Worm (Caenorhabditis elegans) whole organism, L1 larva: ENCODE data around the gene F59E12.17.

Experiments used
- C34B4.2 ChIP-seq: sonication (generic microtip); optimal IDR thresholded peaks from 2 replicates; lab custom pipeline; 2017; ENCODE audit warnings: mild to moderate bottlenecking, missing genetic modification characterization, missing compliant biosample characterization
- F16B12.6 ChIP-seq: fragments of 150-350 bp; optimal IDR thresholded peaks from 2 replicates; lab custom pipeline; 2014; ENCODE audit warnings: missing biosample characterization, missing genetic modification characterization
- Y116A8C.19 ChIP-seq: sonication (generic microtip); optimal IDR thresholded peaks from 2 replicates; lab custom pipeline; 2016; ENCODE audit warnings: missing compliant biosample characterization, missing genetic modification characterization, borderline replicate concordance
- aha-1 ChIP-seq: fragments of 150-350 bp; optimal IDR thresholded peaks from 2 replicates; lab custom pipeline; 2014; ENCODE audit warnings: missing biosample characterization, missing genetic modification characterization
- alr-1 ChIP-seq: fragments of 200-800 bp; sonication (Bioruptor generic); optimal IDR thresholded peaks from 2 replicates; lab custom pipeline; 2018; ENCODE audit warnings: borderline replicate concordance, mild to moderate bottlenecking, missing genetic modification characterization, missing compliant biosample characterization
- blmp-1 ChIP-seq: fragments of 150-350 bp; optimal IDR thresholded peaks from 2 replicates; lab custom pipeline; 2014; ENCODE audit warnings: missing biosample characterization, missing genetic modification characterization
- ceh-63 ChIP-seq: fragments of 200-800 bp; sonication (Bioruptor generic); optimal IDR thresholded peaks from 2 replicates; lab custom pipeline; 2018; ENCODE audit warnings: mild to moderate bottlenecking, missing genetic modification characterization, missing compliant biosample characterization
- ceh-88 ChIP-seq: fragments of 200-800 bp; sonication (Bioruptor generic); IDR thresholded peaks from 2 replicates; pipeline ENCODE4 v1.3.6; 2022; ENCODE audit warnings: missing genetic modification characterization, missing compliant biosample characterization
- ces-1 ChIP-seq: fragments of 150-350 bp; optimal IDR thresholded peaks from 2 replicates; lab custom pipeline; 2014; ENCODE audit warnings: missing biosample characterization, missing genetic modification reagents, missing genetic modification characterization
- dpl-1 ChIP-seq, 3 experiments: fragments of 150-350 bp in 2 of 3; sonication (generic microtip) in 1 of 3; optimal IDR thresholded peaks; 2 replicates each; lab custom pipeline; 2014 to 2017; ENCODE audit warnings: missing biosample characterization in 3 of 3, missing genetic modification characterization in 3 of 3, missing genetic modification reagents in 3 of 3
- efl-1 ChIP-seq, 4 experiments: fragments of 150-350 bp; optimal IDR thresholded peaks in 3 of 4; peaks in 1 of 4; 1 replicate in 1 of 4; 2 replicates in 3 of 4; lab custom pipeline; 2014; ENCODE audit warnings: missing biosample characterization in 2 of 4, missing genetic modification characterization in 2 of 4, missing genetic modification reagents in 2 of 4
- elt-3 ChIP-seq, 6 experiments: fragments of 150-350 bp in 1 of 6; sonication (generic microtip); optimal IDR thresholded peaks; 2 replicates each; lab custom pipeline; 2017 to 2018; ENCODE audit warnings: missing biosample characterization in 6 of 6, missing genetic modification characterization in 6 of 6, inconsistent platforms in 1 of 6
- fkh-10 ChIP-seq: sonication (generic microtip); optimal IDR thresholded peaks from 2 replicates; lab custom pipeline; 2017; ENCODE audit warnings: missing biosample characterization, missing genetic modification reagents, missing genetic modification characterization
- fkh-8 ChIP-seq: sonication (generic microtip); optimal IDR thresholded peaks from 2 replicates; lab custom pipeline; 2016; ENCODE audit warnings: mild to moderate bottlenecking, missing genetic modification characterization, missing compliant biosample characterization
- fos-1 ChIP-seq: fragments of 150-350 bp; optimal IDR thresholded peaks from 2 replicates; lab custom pipeline; 2014; ENCODE audit warnings: missing biosample characterization, missing genetic modification characterization
- grh-1 ChIP-seq: fragments of 200-800 bp; sonication (Bioruptor generic); IDR thresholded peaks from 2 replicates; pipeline ENCODE4 v1.3.6; 2022; ENCODE audit warnings: missing genetic modification reagents, missing genetic modification characterization, missing compliant biosample characterization
- hlh-17 ChIP-seq: fragments of 200-800 bp; sonication (Bioruptor generic); optimal IDR thresholded peaks from 2 replicates; lab custom pipeline; 2018; ENCODE audit warnings: missing genetic modification characterization, mild to moderate bottlenecking, missing compliant biosample characterization, moderate library complexity, borderline replicate concordance
- hlh-4 ChIP-seq: sonication (generic microtip); optimal IDR thresholded peaks from 2 replicates; lab custom pipeline; 2016; ENCODE audit warnings: mild to moderate bottlenecking, missing genetic modification characterization, missing compliant biosample characterization
- isw-1 ChIP-seq: fragments of 200-800 bp; sonication (Bioruptor generic); IDR thresholded peaks from 2 replicates; pipeline ENCODE4 v1.3.6; 2022; ENCODE audit warnings: missing genetic modification characterization, missing compliant biosample characterization
- lin-13 ChIP-seq: fragments of 150-350 bp; optimal IDR thresholded peaks from 2 replicates; lab custom pipeline; 2014; ENCODE audit warnings: missing biosample characterization, missing genetic modification reagents, missing genetic modification characterization
- lin-14 ChIP-seq: fragments of 200-800 bp; sonication (Bioruptor generic); optimal IDR thresholded peaks from 2 replicates; lab custom pipeline; 2018; ENCODE audit warnings: mild to moderate bottlenecking, missing genetic modification characterization, moderate library complexity, missing compliant biosample characterization
- lin-15B ChIP-seq: fragments of 150-350 bp; sonication (generic microtip); optimal IDR thresholded peaks from 3 replicates; lab custom pipeline; 2014; ENCODE audit warnings: missing biosample characterization, missing genetic modification characterization
- lin-39 ChIP-seq: fragments of 150-350 bp; optimal IDR thresholded peaks from 2 replicates; lab custom pipeline; 2014; ENCODE audit warnings: missing biosample characterization, missing genetic modification reagents, missing genetic modification characterization
- mdl-1 ChIP-seq, 2 experiments: fragments of 150-350 bp; optimal IDR thresholded peaks; 2 replicates each; lab custom pipeline; 2014 to 2017; ENCODE audit warnings: missing biosample characterization in 2 of 2, missing genetic modification characterization in 2 of 2, inconsistent platforms in 1 of 2
- nhr-11 ChIP-seq: fragments of 150-350 bp; optimal IDR thresholded peaks from 2 replicates; lab custom pipeline; 2014; ENCODE audit warnings: missing biosample characterization, missing genetic modification characterization
- nhr-19 ChIP-seq: fragments of 200-800 bp; sonication (Bioruptor generic); conservative IDR thresholded peaks from 2 replicates; pipeline ENCODE4 v1.3.6; 2022; ENCODE audit warnings: missing genetic modification characterization, missing compliant biosample characterization
- nhr-20 ChIP-seq: sonication (generic microtip); optimal IDR thresholded peaks from 2 replicates; lab custom pipeline; 2016; ENCODE audit warnings: mild to moderate bottlenecking, missing genetic modification characterization, missing compliant biosample characterization
- nhr-28 ChIP-seq: fragments of 150-350 bp; optimal IDR thresholded peaks from 2 replicates; lab custom pipeline; 2014; ENCODE audit warnings: missing biosample characterization, missing genetic modification characterization
- nhr-47 ChIP-seq: sonication (generic microtip); optimal IDR thresholded peaks from 2 replicates; lab custom pipeline; 2016; ENCODE audit warnings: mild to moderate bottlenecking, missing genetic modification characterization, moderate library complexity, missing compliant biosample characterization
- nhr-71 ChIP-seq: sonication (generic microtip); optimal IDR thresholded peaks from 2 replicates; lab custom pipeline; 2016; ENCODE audit warnings: mild to moderate bottlenecking, missing genetic modification characterization, moderate library complexity, missing compliant biosample characterization
- nhr-76 ChIP-seq: sonication (generic microtip); optimal IDR thresholded peaks from 2 replicates; lab custom pipeline; 2017; ENCODE audit warnings: missing biosample characterization, missing genetic modification characterization
- nhr-85 ChIP-seq: sonication (generic microtip); peaks from one replicate; lab custom pipeline; 2016; ENCODE audit warnings: missing genetic modification characterization, inconsistent platforms, missing compliant biosample characterization
- nhr-90 ChIP-seq: sonication (generic microtip); optimal IDR thresholded peaks from 2 replicates; lab custom pipeline; 2016; ENCODE audit warnings: mild to moderate bottlenecking, missing genetic modification characterization, missing compliant biosample characterization; ENCODE audit not compliant: poor library complexity
- pag-3 ChIP-seq: sonication (generic microtip); optimal IDR thresholded peaks from 2 replicates; lab custom pipeline; 2017; ENCODE audit warnings: missing genetic modification characterization, mild to moderate bottlenecking, missing compliant biosample characterization, antibody characterized with exemption, borderline replicate concordance; ENCODE audit not compliant: insufficient read depth
- pqm-1 ChIP-seq: sonication (generic microtip); optimal IDR thresholded peaks from 3 replicates; lab custom pipeline; 2017; ENCODE audit warnings: missing biosample characterization, missing genetic modification characterization
- rnt-1 ChIP-seq: sonication (generic microtip); optimal IDR thresholded peaks from 2 replicates; lab custom pipeline; 2016; ENCODE audit warnings: mild to moderate bottlenecking, missing genetic modification characterization, moderate library complexity, missing compliant biosample characterization
- skn-1 ChIP-seq: fragments of 150-350 bp; optimal IDR thresholded peaks from 2 replicates; lab custom pipeline; 2014; ENCODE audit warnings: missing biosample characterization, missing genetic modification characterization
- snpc-4 ChIP-seq: fragments of 150-350 bp; optimal IDR thresholded peaks from 2 replicates; lab custom pipeline; 2014; ENCODE audit warnings: missing biosample characterization, missing genetic modification characterization
- snu-23 ChIP-seq: sonication (generic microtip); optimal IDR thresholded peaks from 2 replicates; lab custom pipeline; 2016; ENCODE audit warnings: missing genetic modification characterization, missing compliant biosample characterization
- sox-4 ChIP-seq: sonication (generic microtip); optimal IDR thresholded peaks from 2 replicates; lab custom pipeline; 2016; ENCODE audit warnings: missing genetic modification characterization, missing compliant biosample characterization
- sup-37 ChIP-seq: fragments of 200-800 bp; sonication (Bioruptor generic); optimal IDR thresholded peaks from 2 replicates; lab custom pipeline; 2018; ENCODE audit warnings: mild to moderate bottlenecking, missing genetic modification characterization, missing compliant biosample characterization
- swsn-7 ChIP-seq: sonication (generic microtip); optimal IDR thresholded peaks from 2 replicates; lab custom pipeline; 2016; ENCODE audit warnings: missing genetic modification characterization, missing compliant biosample characterization
- tbx-2 ChIP-seq: sonication (generic microtip); optimal IDR thresholded peaks from 2 replicates; lab custom pipeline; 2016; ENCODE audit warnings: missing genetic modification characterization, missing compliant biosample characterization
- tlp-1 ChIP-seq: fragments of 150-350 bp; optimal IDR thresholded peaks from 2 replicates; lab custom pipeline; 2014; ENCODE audit warnings: missing biosample characterization, missing genetic modification characterization
- unc-130 ChIP-seq: fragments of 150-350 bp; optimal IDR thresholded peaks from 2 replicates; lab custom pipeline; 2017; ENCODE audit warnings: missing biosample characterization, missing genetic modification characterization, inconsistent platforms
- unc-86 ChIP-seq: sonication (generic microtip); optimal IDR thresholded peaks from 2 replicates; lab custom pipeline; 2016; ENCODE audit warnings: missing genetic modification characterization, missing compliant biosample characterization
- unc-98 ChIP-seq: fragments of 200-800 bp; sonication (Bioruptor generic); IDR thresholded peaks from 2 replicates; pipeline ENCODE4 v1.3.6; 2022; ENCODE audit warnings: missing genetic modification characterization, missing compliant biosample characterization
- vab-15 ChIP-seq: sonication (generic microtip); optimal IDR thresholded peaks from 2 replicates; lab custom pipeline; 2017; ENCODE audit warnings: missing genotype, mild to moderate bottlenecking, missing genetic modification characterization, missing compliant biosample characterization
- xbp-1 ChIP-seq: sonication (generic microtip); optimal IDR thresholded peaks from 2 replicates; lab custom pipeline; 2016; ENCODE audit warnings: missing genetic modification characterization, missing compliant biosample characterization

F59E12.17 gene

ce11 chrII:5660736-5661734 is 11.8 kb upstream of the F59E12.17 start, which contains the start of the genes ift-43 and mdt-26:
TSS of gene ift-43 (minus strand) at chrII:5660786.
TSS of gene mdt-26 (plus strand) at chrII:5661181.
- peak; percentile 93 for TF ChIP-seq nhr-71 (tag; lab: Kevin White, UChicago)
- TF ChIP-seq unc-130 (tag; lab: Kevin White, UChicago) = no peak
- TF ChIP-seq efl-1 (optimal IDR thresholded peaks at IDR 0.05; lab: Kevin White, UChicago) = peak; percentile 68 to 74
- peak; percentile 64 to 96 for TF ChIP-seq efl-1 (GFP tag; optimal IDR thresholded peaks at IDR 0.05 in 1 of 2; lab: Kevin White, UChicago)
- no peak for TF ChIP-seq nhr-28 (tag; lab: Kevin White, UChicago)
- peak; percentile 76 for TF ChIP-seq lin-14
- no peak for TF ChIP-seq Y116A8C.19 (tag; lab: Kevin White, UChicago)
- peak; percentile 76 for TF ChIP-seq fkh-10 (GFP tag; lab: Kevin White, UChicago)
- TF ChIP-seq nhr-19 (GFP tag; lab: Robert Waterston, UW) = peak; percentile 81
- TF ChIP-seq tbx-2 = peak; percentile 92
- peak; percentile 78 for TF ChIP-seq rnt-1 (tag; lab: Kevin White, UChicago)
- no peak for TF ChIP-seq alr-1 (tag; lab: Kevin White, UChicago)
- TF ChIP-seq ceh-63 (GFP tag; lab: Kevin White, UChicago) = peak; percentile 15
- TF ChIP-seq snu-23 (GFP tag; lab: Kevin White, UChicago) = peak; percentile 93
- TF ChIP-seq hlh-17 (GFP tag; lab: Kevin White, UChicago) = peak; percentile 54
- peak in 1 of 2 experiments; percentile 78 for TF ChIP-seq mdl-1 (tag; optimal IDR thresholded peaks at IDR 0.05; lab: Kevin White, UChicago)
- peak; percentile 58 for TF ChIP-seq snpc-4 (tag; lab: Kevin White, UChicago)
- TF ChIP-seq pag-3 = peak; percentile 1
- TF ChIP-seq aha-1 (tag; lab: Kevin White, UChicago) = peak; percentile 2
- TF ChIP-seq sox-4 (tag; lab: Kevin White, UChicago) = peak; percentile 77
- peak; percentile 93 for TF ChIP-seq swsn-7 (tag; lab: Kevin White, UChicago)
- TF ChIP-seq unc-98 = no peak
- TF ChIP-seq isw-1 (GFP tag; lab: Robert Waterston, UW) = peak; percentile 89
- TF ChIP-seq nhr-20 (tag; lab: Kevin White, UChicago) = peak; percentile 90
- TF ChIP-seq xbp-1 (tag; lab: Kevin White, UChicago) = peak; percentile 96
- peak; percentile 14 for TF ChIP-seq C34B4.2
- TF ChIP-seq unc-86 = peak; percentile 88
- TF ChIP-seq dpl-1 (GFP tag; optimal IDR thresholded peaks at IDR 0.05; lab: Kevin White, UChicago) = peak; percentile 35 to 70 (median 60)
- TF ChIP-seq F16B12.6 = peak; percentile 48
- peak; percentile 20 for TF ChIP-seq hlh-4
- peak; percentile 44 for TF ChIP-seq nhr-76 (tag; lab: Kevin White, UChicago)
- TF ChIP-seq ces-1 (GFP tag; lab: Kevin White, UChicago) = no peak
- peak; percentile 1 for TF ChIP-seq nhr-11 (tag; lab: Kevin White, UChicago)
- TF ChIP-seq fos-1 (tag; lab: Kevin White, UChicago) = no peak
- peak; percentile 67 for TF ChIP-seq lin-13 (GFP tag; lab: Kevin White, UChicago)
- no peak for TF ChIP-seq tlp-1 (tag; lab: Kevin White, UChicago)
- peak; percentile 71 for TF ChIP-seq ceh-88
- peak; percentile 38 for TF ChIP-seq lin-39
- peak; percentile 84 for TF ChIP-seq skn-1 (tag; lab: Kevin White, UChicago)
- peak; percentile 82 for TF ChIP-seq sup-37 (GFP tag; lab: Kevin White, UChicago)
- TF ChIP-seq vab-15 (tag; lab: Kevin White, UChicago) = no peak
- peak; percentile 88 for TF ChIP-seq nhr-90 (tag; lab: Kevin White, UChicago)
- no peak for TF ChIP-seq pqm-1 (tag; lab: Kevin White, UChicago)
- peak; percentile 67 for TF ChIP-seq lin-15B (tag; lab: Kevin White, UChicago)
- TF ChIP-seq nhr-85 (tag; lab: Kevin White, UChicago) = peak; percentile 87
- TF ChIP-seq fkh-8 (tag; lab: Kevin White, UChicago) = peak; percentile 90
- TF ChIP-seq blmp-1 (tag; lab: Kevin White, UChicago) = peak; percentile 44
- TF ChIP-seq elt-3 (tag; optimal IDR thresholded peaks at IDR 0.05; lab: Kevin White, UChicago) = peak in 2 of 6 experiments; percentile 57 to 58
- TF ChIP-seq grh-1 (GFP tag; lab: Robert Waterston, UW) = peak; percentile 66
- peak; percentile 94 for TF ChIP-seq nhr-47
